Fruit fly (Drosophila melanogaster): ENCODE measurements around the gene trc.
A peak's percentile ranks its signal among the peaks of the same experiment; 100 is the strongest.

trc gene

dm6 chr3L:19869698-19870097 is 35.6 kb upstream of the trc start (continued):
- peak; percentile 63 for TF ChIP-seq nom (GFP tag; optimal IDR thresholded peaks at IDR 0.05)
- TF ChIP-seq sens (GFP tag), result peak; percentile 53
- peak; percentile 10 for TF ChIP-seq exex (tag; optimal IDR thresholded peaks at IDR 0.05)
- no peak for TF ChIP-seq lmd (GFP tag; IDR thresholded peaks at IDR 0.05)
- no peak for TF ChIP-seq fu2 (GFP tag; optimal IDR thresholded peaks at IDR 0.05)
- peak; percentile 61 for TF ChIP-seq gcm (GFP tag; optimal IDR thresholded peaks at IDR 0.05)
- no peak for TF ChIP-seq CG7786 (GFP tag; optimal IDR thresholded peaks at IDR 0.05)
- TF ChIP-seq CG10979 (tag; optimal IDR thresholded peaks at IDR 0.05), result no peak
- TF ChIP-seq oc (tag; optimal IDR thresholded peaks at IDR 0.05), result no peak
- 0 out of 2 replicates have a peak, but pooled peaks have one; percentile 14 for TF ChIP-seq CG32532 (GFP tag; IDR thresholded peaks at IDR 0.05)
- TF ChIP-seq ind (GFP tag; optimal IDR thresholded peaks at IDR 0.05), result no peak
- no peak for TF ChIP-seq HLH4C (GFP tag; IDR thresholded peaks at IDR 0.05; ENCODE audit: partially characterized antibody)
- no peak for TF ChIP-seq CG4730 (GFP tag; IDR thresholded peaks at IDR 0.05)
- no peak for TF ChIP-seq lab (GFP tag; optimal IDR thresholded peaks at IDR 0.05)
- peak; percentile 48 for TF ChIP-seq CG2120 (GFP tag; optimal IDR thresholded peaks at IDR 0.05)
- no peak for TF ChIP-seq CG14965 (GFP tag; optimal IDR thresholded peaks at IDR 0.05; ENCODE audit: borderline replicate concordance)
- no peak for TF ChIP-seq ro (GFP tag; IDR thresholded peaks at IDR 0.05)
- TF ChIP-seq al (GFP tag; IDR thresholded peaks at IDR 0.05), result no peak

- TF ChIP-seq CG18011 (GFP tag; optimal IDR thresholded peaks at IDR 0.05) (peak; percentile 95), CG16779 (GFP tag; IDR thresholded peaks at IDR 0.05) (no peak), CG4617 (GFP tag; optimal IDR thresholded peaks at IDR 0.05; ENCODE audit: borderline replicate concordance) (no peak), cad (GFP tag; optimal IDR thresholded peaks at IDR 0.05) (peak; percentile 69), Ets65A (GFP tag) (peak; percentile 48), CG6272 (GFP tag; IDR thresholded peaks at IDR 0.05) (no peak), CG1529 (GFP tag; optimal IDR thresholded peaks at IDR 0.05) (no peak)
These were observed 33.1 kb upstream of the trc start for dm6 chr3L:19867238-19867637.

DNA sequence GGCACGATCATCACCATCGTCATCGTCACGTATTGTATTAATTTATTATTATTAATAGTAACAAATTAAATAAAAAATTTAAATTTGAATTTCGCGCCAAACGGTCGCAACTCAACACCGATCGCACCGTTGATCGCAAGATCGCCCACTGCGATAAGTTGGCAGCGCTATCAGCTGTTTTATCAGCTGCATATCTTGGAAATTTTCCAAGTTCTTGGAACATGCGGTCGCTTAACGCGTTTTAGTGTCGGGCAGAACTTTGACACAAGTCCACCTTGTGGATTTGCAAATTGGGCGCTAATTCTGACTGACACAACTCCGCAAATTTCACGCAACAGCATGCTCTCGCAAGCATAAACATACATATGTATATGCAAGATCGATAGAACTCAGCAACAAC is 27.1 kb upstream of the trc start:
- TF ChIP-seq prd (optimal IDR thresholded peaks at IDR 0.05), result no peak
- TF ChIP-seq prd (GFP tag; IDR thresholded peaks at IDR 0.05), result no peak
- no peak for TF ChIP-seq CG11093 (GFP tag; IDR thresholded peaks at IDR 0.05)
- TF ChIP-seq Vsx1 (GFP tag; optimal IDR thresholded peaks at IDR 0.05), result no peak
- peak in 1 of 2 experiments; percentile 40 for TF ChIP-seq Pdp1 (GFP tag; optimal IDR thresholded peaks at IDR 0.05)
- peak; percentile 24 for TF ChIP-seq CG10209 (GFP tag; optimal IDR thresholded peaks at IDR 0.05)
- TF ChIP-seq CG10462 (GFP tag; optimal IDR thresholded peaks at IDR 0.05), result no peak
- TF ChIP-seq CG3995 (GFP tag; optimal IDR thresholded peaks at IDR 0.05), result peak; percentile 74
- TF ChIP-seq CG17385 (GFP tag; optimal IDR thresholded peaks at IDR 0.05), result peak; percentile 8
- peak; percentile 35; the same call in 1 of the 2 replicates for TF ChIP-seq bbx (GFP tag; IDR thresholded peaks at IDR 0.05; ENCODE audit: partially characterized antibody)
- TF ChIP-seq Rx (GFP tag; IDR thresholded peaks at IDR 0.05), result no peak
- no peak for TF ChIP-seq tap (tag; optimal IDR thresholded peaks at IDR 0.05)
- TF ChIP-seq chinmo (GFP tag; IDR thresholded peaks at IDR 0.05; ENCODE audit: partially characterized antibody), result peak; percentile 75; the same call in 2 of the 4 replicates
- peak; percentile 31 for TF ChIP-seq CG10543 (GFP tag; optimal IDR thresholded peaks at IDR 0.05)
- TF ChIP-seq CTCF (GFP tag; optimal IDR thresholded peaks at IDR 0.05), result peak; percentile 24
- TF ChIP-seq row (GFP tag; IDR thresholded peaks at IDR 0.05), result no peak; the same call in 2 of the 3 replicates
- peak; percentile 7 for TF ChIP-seq CG18262 (tag; optimal IDR thresholded peaks at IDR 0.05)
- peak; percentile 24 for TF ChIP-seq caup (GFP tag; optimal IDR thresholded peaks at IDR 0.05; ENCODE audit: severe bottlenecking)
- TF ChIP-seq Optix (GFP tag; IDR thresholded peaks at IDR 0.05), result no peak
- TF ChIP-seq Xbp1 (GFP tag; optimal IDR thresholded peaks at IDR 0.05), result peak; percentile 9
- no peak for TF ChIP-seq CG34422 (GFP tag; IDR thresholded peaks at IDR 0.05)
- TF ChIP-seq CG9876 (GFP tag; optimal IDR thresholded peaks at IDR 0.05), result no peak
- no peak for TF ChIP-seq gt (GFP tag; IDR thresholded peaks at IDR 0.05)
- TF ChIP-seq trem (tag; optimal IDR thresholded peaks at IDR 0.05), result peak; percentile 100
- TF ChIP-seq Oaz (GFP tag; IDR thresholded peaks at IDR 0.05), result no peak
- TF ChIP-seq CG33557 (GFP tag; optimal IDR thresholded peaks at IDR 0.05), result no peak
